Worm (Caenorhabditis elegans) whole organism, midembryonic: ENCODE data around the gene npp-1.

ENCODE experiments used
- T22C8.4 ChIP-seq: fragments of 200-800 bp; sonication (Bioruptor generic); IDR thresholded peaks from 2 replicates; pipeline ENCODE4 v1.3.6; 2022; ENCODE audit warnings: missing genetic modification characterization, missing compliant biosample characterization
- cog-1 ChIP-seq: sonication (generic microtip); optimal IDR thresholded peaks from 2 replicates; lab custom pipeline; 2016; ENCODE audit warnings: missing genetic modification characterization, missing compliant biosample characterization
- flt-1 ChIP-seq: fragments of 200-800 bp; sonication (Bioruptor generic); IDR thresholded peaks from 2 replicates; pipeline ENCODE4 v1.3.6; 2022; ENCODE audit warnings: missing genetic modification characterization, missing compliant biosample characterization
- klf-2 ChIP-seq: fragments of 200-800 bp; sonication (Bioruptor generic); conservative IDR thresholded peaks from 2 replicates; pipeline ENCODE4 v1.3.6; 2022; ENCODE audit warnings: missing genetic modification reagents, missing genetic modification characterization, missing compliant biosample characterization
- med-1 ChIP-seq: sonication (generic microtip); optimal IDR thresholded peaks from 2 replicates; lab custom pipeline; 2017; ENCODE audit warnings: missing genetic modification characterization, mild to moderate bottlenecking, missing compliant biosample characterization, antibody characterized with exemption, missing genetic modification reagents; ENCODE audit not compliant: insufficient read depth
- ref-1 ChIP-seq: fragments of 200-800 bp; sonication (Bioruptor generic); conservative IDR thresholded peaks from 2 replicates; pipeline ENCODE4 v1.3.6; 2022; ENCODE audit warnings: missing genetic modification reagents, missing genetic modification characterization, missing compliant biosample characterization
- tab-1 ChIP-seq: fragments of 200-800 bp; sonication (Bioruptor generic); IDR thresholded peaks from 2 replicates; pipeline ENCODE4 v1.3.6; 2022; ENCODE audit warnings: missing genetic modification characterization, missing compliant biosample characterization
- ztf-23 ChIP-seq: fragments of 200-800 bp; sonication (Bioruptor generic); IDR thresholded peaks from 2 replicates; pipeline ENCODE4 v1.3.6; 2022; ENCODE audit warnings: missing genetic modification reagents, missing genetic modification characterization, missing compliant biosample characterization

DNA sequence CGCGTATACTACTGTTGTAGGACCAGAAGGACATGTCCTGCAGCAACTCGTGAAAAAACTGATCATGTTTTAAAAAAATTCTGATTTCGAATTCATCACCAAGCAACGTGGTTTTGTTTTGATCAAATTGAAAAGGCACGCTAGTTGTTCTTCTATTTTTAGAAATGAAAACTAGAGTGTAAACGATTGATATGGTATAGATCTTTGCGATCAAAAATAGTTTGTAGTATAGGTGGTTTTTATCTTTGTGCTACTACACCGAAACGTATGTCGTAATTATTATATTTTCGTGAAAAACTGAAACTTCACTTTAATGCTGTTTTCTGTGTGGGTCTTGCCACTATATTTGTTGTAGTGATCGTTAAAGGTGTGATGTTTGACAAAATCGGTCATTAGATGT lies 8.6 kb downstream of the npp-1 start:
- no peak for TF ChIP-seq tab-1 (GFP tag; lab: Robert Waterston, UW)
- no peak for TF ChIP-seq flt-1
- no peak for TF ChIP-seq ztf-23
- no peak for TF ChIP-seq ref-1
- TF ChIP-seq klf-2, result no peak
- no peak for TF ChIP-seq T22C8.4 (GFP tag; lab: Robert Waterston, UW)
- no peak for TF ChIP-seq cog-1 (tag; lab: Kevin White, UChicago)
- no peak for TF ChIP-seq med-1 (GFP tag; lab: Kevin White, UChicago)
